Worm (Caenorhabditis elegans) whole organism, late embryonic: ENCODE results near the gene K02D10.4.

ENCODE experiments used
- C38D4.7 ChIP-seq: fragments of 200-800 bp; sonication (Bioruptor generic); optimal IDR thresholded peaks from 2 replicates; lab custom pipeline; 2018; ENCODE audit warnings: mild to moderate bottlenecking, missing genetic modification characterization, moderate library complexity, missing compliant biosample characterization
- K02D7.2 ChIP-seq: sonication (generic microtip); optimal IDR thresholded peaks from 2 replicates; lab custom pipeline; 2017; ENCODE audit warnings: mild to moderate bottlenecking, missing genetic modification characterization, missing compliant biosample characterization
- T23F11.4 ChIP-seq: fragments of 200-800 bp; sonication (Bioruptor generic); optimal IDR thresholded peaks from 2 replicates; lab custom pipeline; 2018; ENCODE audit warnings: mild to moderate bottlenecking, missing genetic modification characterization, missing compliant biosample characterization
- Y22D7AL.16 ChIP-seq: sonication (generic microtip); optimal IDR thresholded peaks from 2 replicates; lab custom pipeline; 2016; ENCODE audit warnings: missing genetic modification characterization, missing compliant biosample characterization
- ceh-18 ChIP-seq: sonication (generic microtip); optimal IDR thresholded peaks from 2 replicates; lab custom pipeline; 2016; ENCODE audit warnings: missing genetic modification characterization, missing compliant biosample characterization
- ceh-19 ChIP-seq: fragments of 200-800 bp; sonication (Bioruptor generic); optimal IDR thresholded peaks from 2 replicates; lab custom pipeline; 2018; ENCODE audit warnings: mild to moderate bottlenecking, missing genetic modification characterization, missing compliant biosample characterization
- ceh-2 ChIP-seq: sonication (generic microtip); optimal IDR thresholded peaks from 2 replicates; lab custom pipeline; 2016; ENCODE audit warnings: missing genotype, missing genetic modification characterization, missing compliant biosample characterization
- ceh-30 ChIP-seq: fragments of 150-350 bp; optimal IDR thresholded peaks from 2 replicates; lab custom pipeline; 2014; ENCODE audit warnings: missing biosample characterization, missing genetic modification characterization
- ceh-31 ChIP-seq: sonication (generic microtip); optimal IDR thresholded peaks from 2 replicates; lab custom pipeline; 2016; ENCODE audit warnings: missing genetic modification characterization, missing compliant biosample characterization
- ceh-45 ChIP-seq: fragments of 200-800 bp; sonication (Bioruptor generic); IDR thresholded peaks from 2 replicates; pipeline ENCODE4 v1.3.6; 2022; ENCODE audit warnings: missing genetic modification reagents, missing genetic modification characterization, missing compliant biosample characterization
- ceh-48 ChIP-seq: sonication (generic microtip); optimal IDR thresholded peaks from 2 replicates; lab custom pipeline; 2016; ENCODE audit warnings: missing genetic modification characterization, inconsistent platforms, missing compliant biosample characterization
- ceh-6 ChIP-seq: fragments of 200-800 bp; sonication (Bioruptor generic); optimal IDR thresholded peaks from 2 replicates; lab custom pipeline; 2018; ENCODE audit warnings: mild to moderate bottlenecking, missing genetic modification characterization, missing compliant biosample characterization
- ceh-9 ChIP-seq: sonication (generic microtip); optimal IDR thresholded peaks from 2 replicates; lab custom pipeline; 2016; ENCODE audit warnings: mild to moderate bottlenecking, missing genetic modification characterization, inconsistent platforms, missing compliant biosample characterization
- che-1 ChIP-seq: sonication (generic microtip); optimal IDR thresholded peaks from 2 replicates; lab custom pipeline; 2016; ENCODE audit warnings: mild to moderate bottlenecking, missing genetic modification characterization, missing compliant biosample characterization
- elt-2 ChIP-seq: sonication (generic microtip); optimal IDR thresholded peaks from 2 replicates; lab custom pipeline; 2016; ENCODE audit warnings: missing genetic modification reagents, missing genetic modification characterization, missing compliant biosample characterization
- elt-4 ChIP-seq: sonication (generic microtip); optimal IDR thresholded peaks from 2 replicates; lab custom pipeline; 2016; ENCODE audit warnings: missing genetic modification characterization, missing compliant biosample characterization
- eyg-1 ChIP-seq: sonication (generic microtip); optimal IDR thresholded peaks from 2 replicates; lab custom pipeline; 2016; ENCODE audit warnings: missing genotype, missing genetic modification characterization, missing compliant biosample characterization
- fax-1 ChIP-seq: sonication (generic microtip); optimal IDR thresholded peaks from 2 replicates; lab custom pipeline; 2016; ENCODE audit warnings: missing genotype, missing genetic modification characterization, missing compliant biosample characterization
- fkh-10 ChIP-seq: fragments of 150-350 bp; optimal IDR thresholded peaks from 2 replicates; lab custom pipeline; 2014; ENCODE audit warnings: missing biosample characterization, missing genetic modification reagents, missing genetic modification characterization
- hlh-15 ChIP-seq: sonication (generic microtip); optimal IDR thresholded peaks from 2 replicates; lab custom pipeline; 2016; ENCODE audit warnings: missing genetic modification characterization, missing compliant biosample characterization
- hlh-30 ChIP-seq: sonication (generic microtip); optimal IDR thresholded peaks from 2 replicates; lab custom pipeline; 2017; ENCODE audit warnings: antibody characterized with exemption, missing genetic modification characterization, missing compliant biosample characterization; ENCODE audit not compliant: insufficient read depth
- hlh-8 ChIP-seq: sonication (generic microtip); optimal IDR thresholded peaks from 2 replicates; lab custom pipeline; 2016; ENCODE audit warnings: missing genotype, missing genetic modification characterization, missing compliant biosample characterization
- lim-6 ChIP-seq: sonication (generic microtip); optimal IDR thresholded peaks from 2 replicates; lab custom pipeline; 2016; ENCODE audit warnings: missing genetic modification characterization, missing compliant biosample characterization
- lin-11 ChIP-seq: fragments of 200-800 bp; sonication (Bioruptor generic); optimal IDR thresholded peaks from 2 replicates; lab custom pipeline; 2018; ENCODE audit warnings: mild to moderate bottlenecking, missing genetic modification characterization, missing compliant biosample characterization
- madf-2 ChIP-seq: sonication (generic microtip); optimal IDR thresholded peaks from 2 replicates; lab custom pipeline; 2017; ENCODE audit warnings: missing genetic modification characterization, missing compliant biosample characterization
- mec-3 ChIP-seq: sonication (generic microtip); optimal IDR thresholded peaks from 2 replicates; lab custom pipeline; 2016; ENCODE audit warnings: borderline replicate concordance, missing genetic modification characterization, missing compliant biosample characterization
- nfya-1 ChIP-seq: sonication (generic microtip); optimal IDR thresholded peaks from 2 replicates; lab custom pipeline; 2017; ENCODE audit warnings: missing genetic modification characterization, mild to moderate bottlenecking, missing compliant biosample characterization, antibody characterized with exemption, moderate library complexity
- nhr-232 ChIP-seq: sonication (generic microtip); optimal IDR thresholded peaks from 2 replicates; lab custom pipeline; 2016; ENCODE audit warnings: missing genetic modification characterization, missing compliant biosample characterization
- npax-4 ChIP-seq: sonication (generic microtip); optimal IDR thresholded peaks from 2 replicates; lab custom pipeline; 2016; ENCODE audit warnings: missing genetic modification characterization, missing compliant biosample characterization
- odd-2 ChIP-seq: sonication (generic microtip); optimal IDR thresholded peaks from 2 replicates; lab custom pipeline; 2017; ENCODE audit warnings: antibody characterized with exemption, mild to moderate bottlenecking, missing genetic modification characterization, missing compliant biosample characterization
- pag-3 ChIP-seq: sonication (generic microtip); optimal IDR thresholded peaks from 2 replicates; lab custom pipeline; 2016; ENCODE audit warnings: missing compliant biosample characterization, missing genetic modification characterization, borderline replicate concordance
- pqm-1 ChIP-seq: sonication (generic microtip); optimal IDR thresholded peaks from 2 replicates; lab custom pipeline; 2016; ENCODE audit warnings: missing genetic modification characterization, missing compliant biosample characterization
- ref-2 ChIP-seq: sonication (generic microtip); optimal IDR thresholded peaks from 2 replicates; lab custom pipeline; 2016; ENCODE audit warnings: missing genetic modification characterization, missing compliant biosample characterization
- sdc-2 ChIP-seq: sonication (generic microtip); optimal IDR thresholded peaks from 2 replicates; lab custom pipeline; 2016; ENCODE audit warnings: missing genotype, missing genetic modification characterization, missing compliant biosample characterization
- sox-2 ChIP-seq: fragments of 200-800 bp; sonication (Bioruptor generic); IDR thresholded peaks from 2 replicates; pipeline ENCODE4 v1.3.6; 2022; ENCODE audit warnings: missing genetic modification reagents, missing genetic modification characterization, missing compliant biosample characterization
- syd-9 ChIP-seq: sonication (generic microtip); optimal IDR thresholded peaks from 2 replicates; lab custom pipeline; 2016; ENCODE audit warnings: mild to moderate bottlenecking, missing genetic modification characterization, moderate library complexity, missing compliant biosample characterization
- tbx-7 ChIP-seq: sonication (generic microtip); optimal IDR thresholded peaks from 2 replicates; lab custom pipeline; 2016; ENCODE audit warnings: missing genotype, missing genetic modification characterization, missing compliant biosample characterization
- unc-42 ChIP-seq: sonication (generic microtip); optimal IDR thresholded peaks from 2 replicates; lab custom pipeline; 2016; ENCODE audit warnings: missing genotype, missing genetic modification characterization, missing compliant biosample characterization
- zip-5 ChIP-seq: sonication (generic microtip); optimal IDR thresholded peaks from 2 replicates; lab custom pipeline; 2016; ENCODE audit warnings: missing genetic modification characterization, missing compliant biosample characterization

Gene K02D10.4

DNA sequence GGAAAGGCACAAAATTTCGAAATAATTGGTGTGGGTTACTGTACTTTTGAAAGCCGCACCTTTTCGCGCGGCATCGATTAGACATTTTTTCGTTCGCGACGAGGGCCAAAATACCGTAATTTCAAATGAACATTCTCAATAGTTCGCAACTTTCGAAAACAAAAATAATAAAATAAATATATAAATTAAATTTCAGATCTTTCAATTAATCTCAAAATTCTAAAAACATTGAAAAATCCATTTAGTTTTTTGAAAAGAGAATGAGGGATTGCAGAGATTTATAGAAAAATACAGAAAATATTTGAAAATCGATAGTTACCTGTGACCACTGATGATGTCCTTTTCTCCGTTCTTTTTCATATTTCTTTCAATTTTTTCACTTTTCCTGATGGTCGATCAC is 6.3 kb upstream of the K02D10.4 start, which contains the start of gene K02D10.8:
Gene K02D10.8, plus strand, starts transcription at position 301 of the 400 bp plus-strand sequence.
- TF ChIP-seq ref-2 (no peak), ceh-30 (no peak), pag-3 (no peak), zip-5 (tag; lab: Kevin White, UChicago) (no peak), madf-2 (no peak), unc-42 (tag; lab: Kevin White, UChicago) (no peak), nfya-1 (tag; lab: Kevin White, UChicago) (no peak)

DNA sequence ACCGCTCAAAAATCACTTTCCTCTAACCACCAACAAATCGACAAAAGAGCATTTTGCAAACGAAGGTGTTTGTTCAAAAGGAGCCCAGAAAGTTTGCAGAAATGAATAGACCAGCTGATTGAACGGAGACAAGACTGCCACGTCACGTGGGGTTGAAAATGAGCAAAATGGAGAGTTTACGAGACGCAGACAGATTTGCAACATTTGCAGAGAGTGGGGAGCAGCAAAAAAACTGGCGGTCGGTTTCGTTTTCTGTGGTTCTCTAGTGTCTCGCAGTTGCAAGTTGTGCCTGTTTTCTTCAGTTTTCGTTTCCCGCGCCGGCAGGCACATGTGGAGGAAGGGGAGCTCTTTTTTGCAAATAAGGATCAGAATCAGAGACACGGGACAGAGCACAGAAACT is 5.6 kb upstream of the K02D10.4 start:
- TF ChIP-seq pqm-1, result no peak
- TF ChIP-seq lin-11 (tag; lab: Kevin White, UChicago), result no peak
- TF ChIP-seq tbx-7 (tag; lab: Kevin White, UChicago), result no peak
- TF ChIP-seq ceh-19 (GFP tag; lab: Kevin White, UChicago), result no peak
- TF ChIP-seq che-1, result no peak
- no peak for TF ChIP-seq ceh-31
- peak; percentile 58 for TF ChIP-seq hlh-30
- TF ChIP-seq pag-3, result no peak
- TF ChIP-seq hlh-8 (tag; lab: Kevin White, UChicago), result no peak
- TF ChIP-seq ceh-18 (tag; lab: Kevin White, UChicago), result peak; percentile 65

DNA sequence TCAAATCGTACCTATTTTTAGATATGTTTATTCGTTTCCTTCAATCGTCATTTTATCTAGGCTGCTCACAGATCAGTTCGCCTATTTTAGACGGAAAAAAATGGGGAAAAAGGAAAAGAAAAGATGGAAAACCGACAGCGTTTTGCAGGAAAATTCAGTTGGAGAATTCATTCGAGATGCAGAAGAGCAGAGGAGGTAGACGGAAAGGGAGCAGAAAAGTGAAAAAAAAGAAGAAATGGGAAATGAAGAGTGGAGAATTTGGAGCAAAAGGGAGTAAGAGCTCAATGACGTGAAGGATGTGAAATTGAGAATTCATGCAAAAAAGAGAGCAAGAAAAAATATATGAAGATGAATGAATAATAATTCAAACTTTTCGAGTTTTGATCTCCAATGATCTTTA is 4.7 kb upstream of the K02D10.4 start:
- no peak for TF ChIP-seq ceh-19 (GFP tag; lab: Kevin White, UChicago)
- TF ChIP-seq ceh-18 (tag; lab: Kevin White, UChicago), result peak; percentile 9

DNA sequence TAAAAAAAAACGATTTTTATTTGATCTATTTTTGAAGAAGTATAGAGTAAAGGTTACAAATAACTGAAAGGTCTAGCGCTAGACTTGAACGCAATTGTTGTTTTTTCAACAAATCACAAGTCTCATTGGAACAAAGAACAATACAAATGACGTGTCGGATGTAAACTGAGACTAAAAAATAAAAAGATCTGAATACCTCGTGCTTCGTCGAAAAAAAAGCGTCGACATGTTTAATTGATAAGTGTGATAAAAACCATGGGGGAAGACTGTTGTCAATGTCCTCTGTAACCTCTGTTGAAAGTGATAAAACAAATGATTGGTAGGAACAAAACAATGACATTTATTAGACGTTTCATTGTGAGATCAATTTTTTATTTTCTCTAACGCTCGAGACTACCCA is 2.9 kb upstream of the K02D10.4 start:
- TF ChIP-seq ceh-2, result no peak
- TF ChIP-seq syd-9 (tag; lab: Kevin White, UChicago), result no peak
- no peak for TF ChIP-seq K02D7.2 (tag; lab: Kevin White, UChicago)
- TF ChIP-seq fkh-10, result no peak
- TF ChIP-seq madf-2, result no peak
- TF ChIP-seq T23F11.4 (GFP tag; lab: Kevin White, UChicago), result no peak
- no peak for TF ChIP-seq ceh-9 (tag; lab: Kevin White, UChicago)
- no peak for TF ChIP-seq sdc-2 (tag; lab: Kevin White, UChicago)
- no peak for TF ChIP-seq Y22D7AL.16 (tag; lab: Kevin White, UChicago)
- no peak for TF ChIP-seq nhr-232 (tag; lab: Kevin White, UChicago)
- TF ChIP-seq che-1, result no peak
- no peak for TF ChIP-seq ceh-48 (tag; lab: Kevin White, UChicago)
- TF ChIP-seq sox-2 (GFP tag; lab: Robert Waterston, UW), result no peak
- no peak for TF ChIP-seq fax-1 (tag; lab: Kevin White, UChicago)
- TF ChIP-seq lim-6 (tag; lab: Kevin White, UChicago), result no peak
- TF ChIP-seq odd-2, result no peak

DNA sequence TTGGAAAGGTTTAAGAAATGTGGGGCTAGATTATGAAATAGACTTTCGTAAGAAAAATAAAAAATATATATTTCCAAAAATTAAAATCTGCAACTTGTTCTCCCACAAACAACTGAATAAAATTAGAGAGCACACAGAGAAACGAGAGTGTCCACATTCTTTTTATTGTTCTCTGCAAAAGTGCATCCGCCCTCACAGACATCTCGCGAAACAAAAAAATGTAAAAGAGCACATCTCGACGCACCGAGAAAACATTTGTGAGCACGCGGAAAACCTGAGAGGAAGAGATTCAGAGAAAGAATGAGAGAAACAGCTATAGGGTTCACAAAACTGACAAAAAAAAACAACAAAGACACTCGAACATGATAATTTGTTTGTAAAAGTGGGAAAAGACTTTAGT is 2.3 kb upstream of the K02D10.4 start:
- no peak for TF ChIP-seq ceh-2
- TF ChIP-seq ceh-31, result peak; percentile 14
- no peak for TF ChIP-seq hlh-15 (tag; lab: Kevin White, UChicago)
- TF ChIP-seq, all 69 proteins: peak for 1

DNA sequence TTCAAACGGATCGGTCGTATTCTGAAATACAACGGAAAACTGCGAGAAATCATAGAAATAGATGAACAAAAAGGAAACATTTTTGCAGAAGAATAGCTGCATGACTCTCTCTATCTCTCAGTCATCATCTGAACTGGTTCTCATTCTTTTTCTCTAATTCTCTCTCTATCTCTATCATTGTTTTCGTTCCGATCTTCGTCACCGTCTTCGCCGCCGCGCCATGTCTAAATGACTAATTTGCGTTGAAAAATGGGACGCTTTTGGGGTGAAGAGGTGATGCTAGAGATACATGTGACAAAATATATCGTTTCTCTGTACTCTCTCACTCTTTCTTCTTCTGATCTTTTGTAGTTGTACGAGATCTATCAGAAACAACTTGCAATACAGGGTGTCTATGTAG is 661 bp upstream of the K02D10.4 start:
- TF ChIP-seq K02D7.2 (tag; lab: Kevin White, UChicago), result no peak
- TF ChIP-seq pqm-1, result no peak
- TF ChIP-seq ceh-2, result no peak
- TF ChIP-seq ceh-45 (GFP tag; lab: Robert Waterston, UW), result no peak
- TF ChIP-seq C38D4.7 (GFP tag; lab: Kevin White, UChicago), result no peak
- no peak for TF ChIP-seq lin-11 (tag; lab: Kevin White, UChicago)
- TF ChIP-seq mec-3 (tag; lab: Kevin White, UChicago), result no peak
- no peak for TF ChIP-seq elt-2 (tag; lab: Kevin White, UChicago)
- TF ChIP-seq npax-4 (tag; lab: Kevin White, UChicago), result no peak
- TF ChIP-seq hlh-8 (tag; lab: Kevin White, UChicago), result no peak
- TF ChIP-seq madf-2, result no peak
- TF ChIP-seq eyg-1 (tag; lab: Kevin White, UChicago), result no peak
- TF ChIP-seq elt-4 (tag; lab: Kevin White, UChicago), result no peak
- TF ChIP-seq T23F11.4 (GFP tag; lab: Kevin White, UChicago), result no peak
- TF ChIP-seq ceh-6 (GFP tag; lab: Kevin White, UChicago), result no peak
